Fruit fly (Drosophila melanogaster) whole organism, prepupa: ENCODE data around the gene Blimp-1.

Experiments
- CG10631 ChIP-seq: fragments of 200-800 bp; sonication (Bioruptor generic); optimal IDR thresholded peaks from 2 replicates; lab custom pipeline; 2016; ENCODE audit warnings: missing biosample characterization, missing genetic modification characterization
- CG16779 ChIP-seq: fragments of 200-800 bp; sonication (Bioruptor generic); optimal IDR thresholded peaks from 3 replicates; lab custom pipeline; 2017; ENCODE audit warnings: missing biosample characterization, mild to moderate bottlenecking, missing genetic modification characterization
- CG3919 ChIP-seq: fragments of 200-800 bp; sonication (Bioruptor generic); optimal IDR thresholded peaks from 3 replicates; lab custom pipeline; 2016; ENCODE audit warnings: missing biosample characterization, missing genetic modification characterization
- Gug ChIP-seq: fragments of 200-800 bp; sonication (Bioruptor generic); IDR thresholded peaks from 2 replicates; pipeline ENCODE4 v1.3.6; 2022; ENCODE audit warnings: missing biosample characterization, missing genetic modification characterization
- Hr4 ChIP-seq: fragments of 200-800 bp; sonication (Bioruptor generic); optimal IDR thresholded peaks from 3 replicates; lab custom pipeline; 2016; ENCODE audit warnings: missing biosample characterization, missing genetic modification characterization
- Sox15 ChIP-seq: fragments of 200-800 bp; sonication (Bioruptor generic); optimal IDR thresholded peaks from 3 replicates; lab custom pipeline; 2016; ENCODE audit warnings: missing biosample characterization, missing genetic modification characterization
- salr ChIP-seq, 2 experiments: fragments of 200-800 bp; sonication (Bioruptor generic); optimal IDR thresholded peaks; 3 replicates each; lab custom pipeline; 2016 to 2018; ENCODE audit warnings: missing biosample characterization in 2 of 2, missing genetic modification characterization in 2 of 2, mild to moderate bottlenecking in 1 of 2
- spab ChIP-seq: fragments of 200-800 bp; sonication (Bioruptor generic); optimal IDR thresholded peaks from 2 replicates; lab custom pipeline; 2017; ENCODE audit warnings: missing biosample characterization, mild to moderate bottlenecking, missing genetic modification characterization, missing genetic modification reagents
- topi ChIP-seq: fragments of 200-800 bp; sonication (Bioruptor generic); optimal IDR thresholded peaks from 3 replicates; lab custom pipeline; 2016; ENCODE audit warnings: missing biosample characterization, missing genetic modification characterization
- vri ChIP-seq: fragments of 200-800 bp; sonication (Bioruptor generic); optimal IDR thresholded peaks from 3 replicates; lab custom pipeline; 2016; ENCODE audit warnings: missing biosample characterization, mild to moderate bottlenecking, missing genetic modification characterization

DNA sequence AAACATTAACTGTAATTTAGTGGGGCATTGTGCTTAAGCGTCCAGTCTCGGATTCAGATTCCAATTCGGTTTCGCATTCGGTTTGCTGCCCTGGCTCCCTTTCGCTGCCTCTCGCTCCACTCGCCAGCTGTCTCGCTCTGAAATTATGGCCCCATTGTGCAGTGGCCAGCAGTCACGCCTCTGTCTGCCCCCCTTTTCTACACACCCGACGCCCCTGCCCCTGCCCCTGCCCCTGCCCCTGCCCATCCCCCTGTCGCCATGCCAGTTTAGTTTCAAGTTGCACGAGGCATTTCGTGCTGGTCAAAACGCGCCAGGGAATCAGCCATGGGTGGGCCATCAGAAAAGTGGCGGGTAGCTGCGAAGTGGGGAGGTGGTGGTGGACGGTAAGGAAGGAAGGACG lies 55.5 kb downstream of the Blimp-1 start:
- no peak for TF ChIP-seq spab (GFP tag; lab: Kevin White, UChicago)
- TF ChIP-seq Gug (GFP tag; lab: Robert Waterston, UW), result no peak
- TF ChIP-seq CG3919 (GFP tag; lab: Kevin White, UChicago), result no peak
- no peak for TF ChIP-seq Sox15
- no peak for TF ChIP-seq CG16779 (tag; lab: Kevin White, UChicago)
- no peak for TF ChIP-seq topi (GFP tag; lab: Kevin White, UChicago)
- TF ChIP-seq salr (GFP tag; optimal IDR thresholded peaks at IDR 0.05; lab: Kevin White, UChicago), result no peak
- TF ChIP-seq CG10631 (GFP tag; lab: Kevin White, UChicago), result no peak
- no peak for TF ChIP-seq vri (GFP tag; lab: Kevin White, UChicago)
- no peak for TF ChIP-seq Hr4 (GFP tag; lab: Kevin White, UChicago)
